Worm (Caenorhabditis elegans): ENCODE results near the gene srj-13.

Gene srj-13

DNA sequence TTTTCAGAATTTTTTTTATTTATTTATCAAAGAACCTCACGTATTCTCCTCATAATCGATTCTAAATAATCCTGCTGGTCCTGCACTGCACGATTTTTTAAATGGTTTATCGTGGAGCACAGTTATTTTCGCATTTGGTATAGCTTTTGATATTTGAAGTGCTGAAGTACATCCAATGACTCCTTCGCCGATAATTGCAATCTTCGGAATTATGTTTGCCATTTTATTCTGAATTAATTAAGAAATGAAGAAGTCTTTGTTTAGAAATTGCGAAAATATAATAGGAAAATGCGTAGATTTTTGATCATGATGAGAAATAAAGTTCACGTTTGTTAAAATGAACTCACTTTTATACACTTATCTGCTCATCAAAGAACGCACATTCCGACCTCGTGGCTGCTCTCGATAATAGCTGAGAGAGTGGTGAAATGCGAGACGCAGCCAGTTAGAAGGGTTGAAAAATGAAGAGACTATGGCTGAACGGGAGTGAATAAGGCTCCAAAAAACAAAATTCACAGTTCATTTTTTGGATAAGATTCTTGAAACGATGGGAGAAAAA, 32.4 kb downstream of the srj-13 start:
- TF ChIP-seq elt-1 (tag; optimal IDR thresholded peaks at IDR 0.05; ENCODE audit: borderline replicate concordance, insufficient read depth): no peak

DNA sequence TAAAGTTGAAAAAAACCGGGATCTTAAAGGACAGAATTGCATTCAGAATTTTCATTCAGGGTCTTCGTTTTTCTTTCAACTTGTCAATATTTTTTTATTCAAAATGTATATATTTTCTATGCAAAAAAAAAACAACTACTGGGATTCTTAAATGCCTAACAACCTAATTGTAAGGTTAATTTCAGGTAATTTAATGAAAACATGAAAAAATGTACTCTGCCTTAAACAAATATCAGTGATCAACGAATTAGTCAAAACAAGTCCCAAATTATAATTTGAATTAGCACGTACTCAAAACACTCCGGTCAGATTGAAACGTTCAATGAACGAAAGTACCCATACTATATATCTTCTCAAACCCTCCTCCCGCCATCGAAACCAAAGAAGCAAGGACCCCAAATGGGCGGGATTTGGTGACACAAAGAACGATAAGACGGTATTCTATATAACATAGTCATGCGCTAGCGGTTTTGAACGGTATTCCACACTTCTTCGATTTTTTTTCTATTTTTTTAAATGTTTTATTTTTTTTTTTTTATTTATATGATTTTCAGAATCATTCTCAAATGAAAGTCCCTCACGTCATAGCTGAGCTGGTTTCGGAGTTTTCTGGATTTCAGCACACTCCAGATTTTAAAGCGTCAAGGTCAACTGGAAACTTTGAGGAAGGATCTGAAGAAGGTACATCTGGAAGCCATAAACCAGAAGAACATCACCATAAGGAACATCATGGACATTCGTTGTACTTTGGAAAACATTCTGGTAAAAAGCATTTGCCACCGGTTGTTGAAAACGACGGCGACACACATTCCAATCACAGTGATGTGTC, 33.1 kb downstream of the srj-13 start, which contains the start of the genes ddo-2 and F25E5.8:
ddo-2 (minus strand) TSS at position 330 of the 829 bp plus-strand sequence.
F25E5.8 (plus strand) TSS at position 555 of the 829 bp plus-strand sequence.
- TF ChIP-seq blmp-1 (tag; optimal IDR thresholded peaks at IDR 0.05) (no peak), sem-2 (GFP tag; optimal IDR thresholded peaks at IDR 0.05) (no peak)

DNA sequence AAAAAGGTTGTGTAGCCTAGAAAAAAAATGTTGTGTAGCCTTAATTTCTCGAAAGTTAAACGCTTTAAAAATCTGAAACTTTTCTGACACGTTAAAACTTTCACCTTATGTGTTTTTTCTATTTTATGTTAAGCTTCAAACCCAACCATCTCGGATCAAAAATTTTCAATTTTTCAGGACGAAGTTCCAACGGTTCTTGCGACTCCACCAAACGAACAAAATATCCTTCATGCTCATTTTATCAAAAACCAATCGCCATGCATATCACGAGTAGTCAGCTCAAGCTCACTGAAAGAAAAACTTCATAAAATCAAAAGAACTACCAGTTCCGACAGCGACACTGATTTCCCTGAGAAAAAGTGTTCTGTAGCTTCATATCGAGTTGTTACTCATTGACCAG, 34.1 kb downstream of the srj-13 start:
- no peak for TF ChIP-seq lin-32 (GFP tag; optimal IDR thresholded peaks at IDR 0.05)
- no peak for TF ChIP-seq unc-62 (GFP tag; optimal IDR thresholded peaks at IDR 0.05)
- TF ChIP-seq blmp-1 (tag; optimal IDR thresholded peaks at IDR 0.05): no peak

DNA sequence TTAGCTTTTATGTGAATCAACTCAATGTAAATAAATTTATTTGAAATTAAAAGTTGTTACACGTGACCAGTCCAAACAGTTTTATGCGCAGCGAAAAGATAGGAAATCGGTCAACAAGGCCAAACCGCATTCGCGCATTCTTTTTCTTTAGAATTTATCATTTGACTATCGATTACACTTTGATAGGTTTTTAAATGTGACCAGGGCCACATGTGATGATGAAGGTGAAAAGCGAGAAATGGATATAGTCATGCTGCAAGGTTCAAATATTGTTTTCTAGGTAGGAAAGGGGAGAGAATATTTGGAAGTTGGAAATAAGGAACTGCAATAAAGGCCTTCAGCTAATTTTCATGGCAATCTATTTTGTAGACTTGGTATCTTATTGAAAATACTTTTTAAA, 34.5 kb downstream of the srj-13 start:
- TF ChIP-seq sem-2 (GFP tag; optimal IDR thresholded peaks at IDR 0.05): no peak
- no peak for TF ChIP-seq lin-13 (tag; optimal IDR thresholded peaks at IDR 0.05)
- no peak for TF ChIP-seq ces-1 (GFP tag; optimal IDR thresholded peaks at IDR 0.05)
- TF ChIP-seq M03D4.4 (tag; optimal IDR thresholded peaks at IDR 0.05): no peak
- no peak for TF ChIP-seq zip-8 (tag; optimal IDR thresholded peaks at IDR 0.05)
- no peak for TF ChIP-seq tbx-8 (GFP tag; optimal IDR thresholded peaks at IDR 0.05)
- no peak for TF ChIP-seq nhr-237 (tag; optimal IDR thresholded peaks at IDR 0.05)
- TF ChIP-seq bed-3 (GFP tag; optimal IDR thresholded peaks at IDR 0.05): no peak
- TF ChIP-seq ceh-43 (GFP tag; optimal IDR thresholded peaks at IDR 0.05): no peak
- TF ChIP-seq lsy-2 (tag; optimal IDR thresholded peaks at IDR 0.05): no peak

DNA sequence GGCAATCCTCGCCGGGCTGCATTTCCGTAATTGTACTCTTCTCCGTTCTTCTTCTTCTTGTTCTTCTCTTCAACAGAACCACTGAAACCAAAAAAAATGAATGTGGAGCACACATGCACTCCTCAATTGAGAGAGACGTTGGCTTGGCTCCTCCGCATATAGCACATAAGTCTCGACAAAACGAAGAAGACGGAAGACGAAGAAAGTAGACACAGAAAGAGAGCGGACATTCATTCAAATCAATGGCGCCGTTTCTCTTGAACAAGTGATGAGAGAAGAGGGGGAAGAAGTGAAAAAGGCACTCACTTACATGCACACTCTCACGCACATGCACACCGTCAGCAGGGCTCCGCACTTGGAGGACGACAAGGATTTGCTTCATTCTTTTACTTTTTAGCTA, 35.1 kb downstream of the srj-13 start, which contains the start of gene F25E5.9:
F25E5.9 (minus strand) TSS at position 382 of the 400 bp plus-strand sequence.
- no peak for TF ChIP-seq mab-5 (tag; optimal IDR thresholded peaks at IDR 0.05)

DNA sequence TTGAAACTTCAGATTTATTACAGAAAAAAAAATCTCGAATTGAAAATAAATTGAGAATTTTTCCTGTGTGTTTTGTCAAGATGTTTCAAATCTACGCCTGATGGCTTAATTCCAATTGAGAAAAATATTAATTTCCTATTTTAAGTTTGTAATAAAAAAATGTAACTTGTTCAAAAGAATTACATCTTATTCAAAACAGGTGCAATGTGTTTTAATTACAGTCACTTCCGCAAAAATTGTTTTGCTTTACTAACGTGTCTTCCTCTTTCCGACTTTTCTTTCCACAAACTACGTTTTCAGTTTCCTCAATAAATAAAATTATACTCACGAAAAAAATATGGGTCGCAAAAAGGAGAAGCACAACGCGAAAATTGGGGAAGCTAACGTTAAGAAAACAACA, 35.5 kb downstream of the srj-13 start, which contains the start of gene F25E5.16:
F25E5.16 (plus strand) TSS at position 301 of the 400 bp plus-strand sequence.
- TF ChIP-seq nhr-12 (tag; optimal IDR thresholded peaks at IDR 0.05) (no peak), ztf-11 (tag; optimal IDR thresholded peaks at IDR 0.05) (no peak), snpc-4 (tag; optimal IDR thresholded peaks at IDR 0.05) (no peak), lin-32 (GFP tag; optimal IDR thresholded peaks at IDR 0.05) (no peak), ceh-39 (tag; optimal IDR thresholded peaks at IDR 0.05) (no peak), cnd-1 (tag; optimal IDR thresholded peaks at IDR 0.05) (no peak), blmp-1 (tag; optimal IDR thresholded peaks at IDR 0.05) (no peak), unc-120 (tag; optimal IDR thresholded peaks at IDR 0.05; ENCODE audit: poor library complexity, severe bottlenecking) (no peak), drap-1 (GFP tag; optimal IDR thresholded peaks at IDR 0.05) (no peak), sem-2 (GFP tag; optimal IDR thresholded peaks at IDR 0.05) (no peak), pha-4 (tag; optimal IDR thresholded peaks at IDR 0.05) (no peak), lin-13 (tag; optimal IDR thresholded peaks at IDR 0.05) (no peak), zip-8 (tag; optimal IDR thresholded peaks at IDR 0.05) (no peak)

DNA sequence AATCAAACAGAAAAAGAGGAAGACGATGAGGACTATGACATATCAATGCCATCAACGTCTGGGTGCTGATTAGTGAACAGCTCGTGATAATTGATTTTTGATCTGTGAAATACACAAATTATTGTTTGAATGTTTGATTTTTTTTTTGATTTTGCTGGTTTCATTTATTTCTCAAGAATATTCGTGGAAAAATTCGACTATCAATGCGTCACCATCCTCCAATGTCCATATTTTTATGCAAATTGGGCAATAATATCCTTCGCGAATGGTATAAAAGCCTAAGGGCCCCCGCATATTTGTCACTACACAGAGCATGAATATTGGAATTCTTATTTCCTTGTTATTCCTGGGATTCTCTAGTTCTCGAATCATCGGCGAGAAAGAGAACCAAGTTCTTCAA, 37.4 kb downstream of the srj-13 start, which contains the start of gene try-13:
try-13 (plus strand) TSS at position 301 of the 400 bp plus-strand sequence.
- TF ChIP-seq nhr-76 (tag; optimal IDR thresholded peaks at IDR 0.05) (no peak), mab-5 (tag; optimal IDR thresholded peaks at IDR 0.05) (no peak), unc-120 (tag; optimal IDR thresholded peaks at IDR 0.05; ENCODE audit: poor library complexity, severe bottlenecking) (no peak), ztf-11 (tag; optimal IDR thresholded peaks at IDR 0.05) (no peak), ceh-39 (tag; optimal IDR thresholded peaks at IDR 0.05) (no peak), M03D4.4 (tag; optimal IDR thresholded peaks at IDR 0.05) (no peak), blmp-1 (tag; optimal IDR thresholded peaks at IDR 0.05) (no peak), unc-62 (GFP tag; optimal IDR thresholded peaks at IDR 0.05) (no peak), sptf-1 (tag; optimal IDR thresholded peaks at IDR 0.05) (no peak), cnd-1 (tag; optimal IDR thresholded peaks at IDR 0.05) (no peak), lin-13 (tag; optimal IDR thresholded peaks at IDR 0.05) (no peak), elt-3 (tag; optimal IDR thresholded peaks at IDR 0.05) (no peak), nhr-28 (tag; optimal IDR thresholded peaks at IDR 0.05) (no peak)
